Worm (Caenorhabditis elegans) whole organism, midembryonic: ENCODE data around the gene Y48A6B.8.

Source experiments
- T22C8.4 ChIP-seq: fragments of 200-800 bp; sonication (Bioruptor generic); IDR thresholded peaks from 2 replicates; pipeline ENCODE4 v1.3.6; 2022; ENCODE audit warnings: missing genetic modification characterization, missing compliant biosample characterization
- cog-1 ChIP-seq: sonication (generic microtip); optimal IDR thresholded peaks from 2 replicates; lab custom pipeline; 2016; ENCODE audit warnings: missing genetic modification characterization, missing compliant biosample characterization
- flt-1 ChIP-seq: fragments of 200-800 bp; sonication (Bioruptor generic); IDR thresholded peaks from 2 replicates; pipeline ENCODE4 v1.3.6; 2022; ENCODE audit warnings: missing genetic modification characterization, missing compliant biosample characterization
- klf-2 ChIP-seq: fragments of 200-800 bp; sonication (Bioruptor generic); conservative IDR thresholded peaks from 2 replicates; pipeline ENCODE4 v1.3.6; 2022; ENCODE audit warnings: missing genetic modification reagents, missing genetic modification characterization, missing compliant biosample characterization
- med-1 ChIP-seq: sonication (generic microtip); optimal IDR thresholded peaks from 2 replicates; lab custom pipeline; 2017; ENCODE audit warnings: missing genetic modification characterization, mild to moderate bottlenecking, missing compliant biosample characterization, antibody characterized with exemption, missing genetic modification reagents; ENCODE audit not compliant: insufficient read depth
- ref-1 ChIP-seq: fragments of 200-800 bp; sonication (Bioruptor generic); conservative IDR thresholded peaks from 2 replicates; pipeline ENCODE4 v1.3.6; 2022; ENCODE audit warnings: missing genetic modification reagents, missing genetic modification characterization, missing compliant biosample characterization
- tab-1 ChIP-seq: fragments of 200-800 bp; sonication (Bioruptor generic); IDR thresholded peaks from 2 replicates; pipeline ENCODE4 v1.3.6; 2022; ENCODE audit warnings: missing genetic modification characterization, missing compliant biosample characterization
- ztf-23 ChIP-seq: fragments of 200-800 bp; sonication (Bioruptor generic); IDR thresholded peaks from 2 replicates; pipeline ENCODE4 v1.3.6; 2022; ENCODE audit warnings: missing genetic modification reagents, missing genetic modification characterization, missing compliant biosample characterization
- ztf-29 ChIP-seq: fragments of 200-800 bp; sonication (Bioruptor generic); IDR thresholded peaks from 2 replicates; pipeline ENCODE4 v1.3.6; 2022; ENCODE audit warnings: missing genetic modification reagents, missing genetic modification characterization, missing compliant biosample characterization

- TF ChIP-seq ztf-29 (GFP tag; lab: Robert Waterston, UW) (no peak), ref-1 (GFP tag; lab: Robert Waterston, UW) (no peak), flt-1 (GFP tag; lab: Robert Waterston, UW) (no peak), cog-1 (tag; lab: Kevin White, UChicago) (no peak), klf-2 (GFP tag; lab: Robert Waterston, UW) (no peak), T22C8.4 (GFP tag; lab: Robert Waterston, UW) (peak; percentile 51; the same call in 1 of the 2 replicates), tab-1 (GFP tag; lab: Robert Waterston, UW) (no peak), med-1 (GFP tag; lab: Kevin White, UChicago) (no peak), ztf-23 (no peak)
Measured at ce11 chrIII:11076743-11077142, 47.5 kb upstream of the Y48A6B.8 start.
